Worm (Caenorhabditis elegans) whole organism, mixed stage, embryonic: ENCODE results near the gene tbc-6.

Source experiments
- bed-3 ChIP-seq: fragments of 200-800 bp; sonication (Bioruptor generic); optimal IDR thresholded peaks from 3 replicates; lab custom pipeline; 2018; ENCODE audit warnings: mild to moderate bottlenecking, missing genetic modification characterization, moderate library complexity, missing compliant biosample characterization
- mab-5 ChIP-seq: fragments of 150-350 bp; optimal IDR thresholded peaks from 2 replicates; lab custom pipeline; 2014; ENCODE audit warnings: missing biosample characterization, missing genetic modification characterization
- nhr-12 ChIP-seq: fragments of 150-350 bp; optimal IDR thresholded peaks from 2 replicates; lab custom pipeline; 2014; ENCODE audit warnings: missing biosample characterization, missing genetic modification characterization
- pha-4 ChIP-seq: fragments of 150-350 bp; optimal IDR thresholded peaks from 2 replicates; lab custom pipeline; 2018; ENCODE audit warnings: missing biosample characterization, missing genetic modification reagents, missing genetic modification characterization
- unc-39 ChIP-seq: fragments of 150-350 bp; optimal IDR thresholded peaks from 2 replicates; lab custom pipeline; 2014; ENCODE audit warnings: missing biosample characterization, missing genetic modification characterization
- ztf-11 ChIP-seq: fragments of 150-350 bp; optimal IDR thresholded peaks from 2 replicates; lab custom pipeline; 2014; ENCODE audit warnings: missing biosample characterization, missing genetic modification characterization

ce11 chrII:6823912-6824311 lies 24.0 kb upstream of the tbc-6 start:
- TF ChIP-seq mab-5 (tag; lab: Kevin White, UChicago): no peak
- no peak for TF ChIP-seq unc-39 (tag; lab: Kevin White, UChicago)
- TF ChIP-seq pha-4 (tag; lab: Kevin White, UChicago): no peak
- TF ChIP-seq nhr-12 (tag; lab: Kevin White, UChicago): no peak
- no peak for TF ChIP-seq bed-3
- TF ChIP-seq ztf-11 (tag; lab: Kevin White, UChicago): no peak
